Worm (Caenorhabditis elegans): ENCODE results near the gene F42A6.2.
"Not testable (repeated sequence)": the region's sequence is repeated elsewhere in the genome, so short reads cannot be mapped to it uniquely, and the experiment has no call there.

Gene F42A6.2

ce11 chrIV:3311243-3311642 is 30.0 kb upstream of the F42A6.2 start, which contains the start of gene zip-11:
Gene zip-11 (plus strand): TSS chrIV:3311276.
- no peak for TF ChIP-seq hnd-1 (tag; optimal IDR thresholded peaks at IDR 0.05)
- peak; percentile 28 for TF ChIP-seq hmg-4 (GFP tag; optimal IDR thresholded peaks at IDR 0.05)

- not testable (repeated sequence) for TF ChIP-seq sea-1 (GFP tag; conservative IDR thresholded peaks at IDR 0.05); hmg-4 (GFP tag; optimal IDR thresholded peaks at IDR 0.05); F13C5.2 (tag; optimal IDR thresholded peaks at IDR 0.05)
Measured at ce11 chrIV:3331758-3332157, 9.5 kb upstream of the F42A6.2 start, which contains the start of gene F42A6.5. Gene F42A6.5 (minus strand): TSS chrIV:3331858.

DNA sequence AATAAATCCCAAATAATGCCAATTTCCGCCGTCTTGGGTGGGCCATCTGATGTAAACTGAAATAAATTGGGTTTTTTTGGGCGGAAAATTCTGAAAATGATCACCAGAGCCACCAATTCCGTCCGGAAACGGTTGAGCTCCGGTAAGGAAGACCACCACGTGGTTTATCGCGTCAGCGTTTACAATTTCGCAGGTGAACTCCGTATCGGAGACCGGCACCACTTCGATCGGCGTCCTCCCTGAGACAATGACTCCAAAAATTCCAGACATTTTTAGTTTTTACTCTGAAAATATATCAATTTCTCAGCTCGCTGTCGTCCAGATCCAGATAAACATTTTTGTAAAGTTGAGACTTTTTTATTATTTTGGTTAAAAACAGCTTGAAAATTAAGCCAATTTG is 4.7 kb upstream of the F42A6.2 start, which contains the start of gene F42A6.6:
TSS of gene F42A6.6 (minus strand) at position 289 of the 400 bp plus-strand sequence.
- TF ChIP-seq hmg-4 (GFP tag; optimal IDR thresholded peaks at IDR 0.05) (peak; percentile 4), ama-1 (optimal IDR thresholded peaks at IDR 0.05) (peak; percentile 94), hmbx-1 (tag; optimal IDR thresholded peaks at IDR 0.05) (no peak), ceh-36 (tag; optimal IDR thresholded peaks at IDR 0.05) (peak; percentile 15), tbx-11 (GFP tag; IDR thresholded peaks at IDR 0.05) (0 out of 2 replicates have a peak, but pooled peaks have one; percentile 50), tra-4 (tag; optimal IDR thresholded peaks at IDR 0.05) (no peak), scrt-1 (GFP tag; IDR thresholded peaks at IDR 0.05) (0 out of 2 replicates have a peak, but pooled peaks have one; percentile 49)

ce11 chrIV:3337275-3337674 is 4.0 kb upstream of the F42A6.2 start:
- TF ChIP-seq hmbx-1 (tag; optimal IDR thresholded peaks at IDR 0.05) (no peak), aly-1 (tag; optimal IDR thresholded peaks at IDR 0.05) (no peak), sea-1 (GFP tag; conservative IDR thresholded peaks at IDR 0.05) (peak; percentile 31; the same call in 1 of the 2 replicates), scrt-1 (GFP tag; IDR thresholded peaks at IDR 0.05) (0 out of 2 replicates have a peak, but pooled peaks have one; percentile 55), pes-1 (GFP tag; IDR thresholded peaks at IDR 0.05) (peak; percentile 25; the same call in 1 of the 2 replicates), tbx-11 (GFP tag; IDR thresholded peaks at IDR 0.05) (0 out of 2 replicates have a peak, but pooled peaks have one; percentile 55), ceh-13 (GFP tag; optimal IDR thresholded peaks at IDR 0.05) (no peak), hmg-4 (GFP tag; optimal IDR thresholded peaks at IDR 0.05) (peak; percentile 76)

- TF ChIP-seq pes-1 (GFP tag; IDR thresholded peaks at IDR 0.05) = no peak
- no peak for TF ChIP-seq ets-7 (tag; optimal IDR thresholded peaks at IDR 0.05)
- no peak for TF ChIP-seq ceh-13 (GFP tag; optimal IDR thresholded peaks at IDR 0.05)
- TF ChIP-seq hnd-1 (tag; optimal IDR thresholded peaks at IDR 0.05) = no peak
- TF ChIP-seq scrt-1 (GFP tag; IDR thresholded peaks at IDR 0.05) = no peak
- no peak for TF ChIP-seq ama-1 (optimal IDR thresholded peaks at IDR 0.05)
- TF ChIP-seq sea-1 (GFP tag; conservative IDR thresholded peaks at IDR 0.05) = no peak
- no peak for TF ChIP-seq flt-1 (GFP tag; IDR thresholded peaks at IDR 0.05)
- no peak for TF ChIP-seq aly-1 (tag; optimal IDR thresholded peaks at IDR 0.05)
- TF ChIP-seq tbx-37 (GFP tag; conservative IDR thresholded peaks at IDR 0.05) = no peak
- TF ChIP-seq B0310.2 (tag; optimal IDR thresholded peaks at IDR 0.05) = no peak
- TF ChIP-seq F13C5.2 (tag; optimal IDR thresholded peaks at IDR 0.05) = no peak
Measured at ce11 chrIV:3338176-3338575, 3.1 kb upstream of the F42A6.2 start.

- TF ChIP-seq F13C5.2 (tag; optimal IDR thresholded peaks at IDR 0.05) (peak; percentile 35), tbx-11 (GFP tag; IDR thresholded peaks at IDR 0.05) (no peak)
Measured at ce11 chrIV:3338676-3339075, 2.6 kb upstream of the F42A6.2 start, which contains the start of gene hrpa-1. Gene hrpa-1 (minus strand): TSS chrIV:3338867.

DNA sequence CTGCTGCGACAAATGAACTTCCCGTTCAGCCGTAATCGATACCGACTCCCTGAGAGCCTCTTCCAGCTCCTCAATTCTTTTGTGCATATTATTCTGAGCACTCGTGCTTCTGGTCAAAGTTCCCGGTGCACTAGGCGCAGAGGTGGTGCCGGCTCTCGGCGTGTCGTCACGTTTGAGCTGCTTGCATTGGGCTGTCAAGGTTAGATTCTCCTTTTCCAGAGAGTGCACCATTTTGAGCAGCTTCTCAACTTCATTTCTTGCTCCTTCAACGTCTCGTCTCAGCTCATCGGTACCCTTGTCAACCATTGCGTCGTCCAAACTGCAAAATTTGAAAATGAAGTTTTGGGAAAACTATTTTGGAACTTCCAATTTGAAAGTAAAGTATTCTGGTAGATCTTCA is 4.2 kb downstream of the F42A6.2 start:
- TF ChIP-seq F13C5.2 (tag; optimal IDR thresholded peaks at IDR 0.05) (no peak), ceh-13 (GFP tag; optimal IDR thresholded peaks at IDR 0.05) (no peak), tbx-37 (GFP tag; conservative IDR thresholded peaks at IDR 0.05) (no peak), aly-1 (tag; optimal IDR thresholded peaks at IDR 0.05) (no peak), tra-4 (tag; optimal IDR thresholded peaks at IDR 0.05) (no peak), hnd-1 (tag; optimal IDR thresholded peaks at IDR 0.05) (no peak), hmg-4 (GFP tag; optimal IDR thresholded peaks at IDR 0.05) (no peak), ama-1 (optimal IDR thresholded peaks at IDR 0.05) (no peak), tbx-11 (GFP tag; IDR thresholded peaks at IDR 0.05) (no peak), pes-1 (GFP tag; IDR thresholded peaks at IDR 0.05) (no peak), sea-1 (GFP tag; conservative IDR thresholded peaks at IDR 0.05) (no peak), hmbx-1 (tag; optimal IDR thresholded peaks at IDR 0.05) (no peak), flt-1 (GFP tag; IDR thresholded peaks at IDR 0.05) (no peak)

ce11 chrIV:3348334-3348733 is 7.1 kb downstream of the F42A6.2 start:
- no peak for TF ChIP-seq ceh-36 (tag; optimal IDR thresholded peaks at IDR 0.05)
- no peak for TF ChIP-seq B0310.2 (tag; optimal IDR thresholded peaks at IDR 0.05)
- no peak for TF ChIP-seq aly-1 (tag; optimal IDR thresholded peaks at IDR 0.05)
- no peak for TF ChIP-seq hmbx-1 (tag; optimal IDR thresholded peaks at IDR 0.05)
- TF ChIP-seq ets-7 (tag; optimal IDR thresholded peaks at IDR 0.05) = no peak
- TF ChIP-seq flt-1 (GFP tag; IDR thresholded peaks at IDR 0.05) = no peak
- TF ChIP-seq pes-1 (GFP tag; IDR thresholded peaks at IDR 0.05) = no peak
- TF ChIP-seq F13C5.2 (tag; optimal IDR thresholded peaks at IDR 0.05) = no peak
- no peak for TF ChIP-seq scrt-1 (GFP tag; IDR thresholded peaks at IDR 0.05)
- no peak for TF ChIP-seq ceh-13 (GFP tag; optimal IDR thresholded peaks at IDR 0.05)

DNA sequence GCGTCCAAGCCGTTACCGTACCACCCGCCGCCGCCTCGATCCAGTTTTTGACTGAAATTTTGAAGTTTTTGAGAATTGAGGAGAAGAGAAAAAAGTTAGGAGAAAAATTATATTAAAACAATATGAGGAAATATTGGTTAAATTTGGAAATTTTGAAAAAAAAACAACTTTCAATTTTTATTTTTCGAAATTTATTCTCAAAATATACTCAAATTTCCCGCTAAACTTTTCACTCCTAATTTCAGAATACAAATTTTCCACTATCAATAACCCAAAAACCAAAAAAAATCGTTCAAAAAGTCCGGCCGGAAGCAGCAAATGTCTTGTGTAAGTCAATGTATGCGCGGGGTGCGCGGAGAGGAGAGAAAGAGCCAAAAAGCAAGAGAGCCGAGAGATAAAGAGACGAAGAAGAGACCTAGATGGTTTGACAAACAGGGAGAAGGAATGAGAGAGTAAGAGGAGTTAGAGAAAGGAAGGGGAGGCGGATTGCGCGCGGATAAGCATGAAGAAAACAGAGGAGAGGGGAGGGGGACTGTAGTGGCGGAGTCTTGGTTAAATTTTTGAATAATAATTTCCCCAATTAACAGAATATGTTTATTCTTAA is 8.8 kb downstream of the F42A6.2 start, which contains the start of gene elks-1:
TSS of gene elks-1 (minus strand) at position 51 of the 604 bp plus-strand sequence.
- TF ChIP-seq sea-1 (GFP tag; conservative IDR thresholded peaks at IDR 0.05) (no peak), flt-1 (GFP tag; IDR thresholded peaks at IDR 0.05) (peak; percentile 34; the same call in 1 of the 2 replicates), ets-7 (tag; optimal IDR thresholded peaks at IDR 0.05) (peak; percentile 70), F13C5.2 (tag; optimal IDR thresholded peaks at IDR 0.05) (peak; percentile 4)

Measured in whole organism, early embryonic.